ENCODE assay signal across 2 fruit fly cellular contexts in genomic region chr3L:488612-489011, dm6.
TF ChIP-seq lines count a peak whose summit lies in the region.

No protein-coding gene starts in this region.

- TF ChIP-seq CTCF in whole organism, embryonic (GFP tag; optimal IDR thresholded peaks at IDR 0.05; lab: Kevin White, UChicago) = no peak

TF ChIP-seq in whole organism, embryonic, 481 proteins besides CTCF, POLR2A, EP300 and RAD21:
- TF ChIP-seq scrt (GFP tag; optimal IDR thresholded peaks at IDR 0.05; lab: Kevin White, UChicago) (peak; percentile 35), nerfin-1 (tag; optimal IDR thresholded peaks at IDR 0.05; lab: Kevin White, UChicago) (peak; percentile 57), ara (GFP tag; IDR thresholded peaks at IDR 0.05; lab: Robert Waterston, UW) (0 out of 2 replicates have a peak, but pooled peaks have one; percentile 22), pros (GFP tag; optimal IDR thresholded peaks at IDR 0.05; lab: Kevin White, UChicago) (peak; percentile 57), CG17186 (GFP tag; optimal IDR thresholded peaks at IDR 0.05; lab: Kevin White, UChicago) (no peak), Xrp1 (GFP tag; IDR thresholded peaks at IDR 0.05; lab: Robert Waterston, UW) (0 out of 2 replicates have a peak, but pooled peaks have one; percentile 14), sob (GFP tag; IDR thresholded peaks at IDR 0.05; lab: Robert Waterston, UW) (no peak), Med (GFP tag; lab: Kevin White, UChicago) (peak; percentile 4), Dll (GFP tag; IDR thresholded peaks at IDR 0.05; lab: Robert Waterston, UW; ENCODE audit: partially characterized antibody) (0 out of 4 replicates have a peak, but pooled peaks have one; percentile 9)
TF ChIP-seq in whole organism, embryonic: peak in this region for 7.

TF ChIP-seq in whole organism, pupa, 21 proteins besides CTCF, POLR2A, EP300 and RAD21:
- 0 out of 3 replicates have a peak, but pooled peaks have one; percentile 35 for TF ChIP-seq CG4496 (GFP tag; IDR thresholded peaks at IDR 0.05; lab: Robert Waterston, UW)
- TF ChIP-seq Snoo (tag; optimal IDR thresholded peaks at IDR 0.05; lab: Kevin White, UChicago) = no peak
